Comparison of ENCODE assay signal across 5 worm cellular contexts in genomic region chrX:8098813-8099360, ce11.
TF ChIP-seq lines count a peak whose summit lies in the region.

catp-5 (minus strand) TSS chrX:8098863.

TF ChIP-seq in whole organism, L1 larva, 84 proteins besides CTCF, POLR2A, EP300 and RAD21:
- TF ChIP-seq elt-2 (tag; optimal IDR thresholded peaks at IDR 0.05; lab: Kevin White, UChicago) (peak; percentile 1), rnt-1 (tag; optimal IDR thresholded peaks at IDR 0.05; lab: Kevin White, UChicago) (no peak)

TF ChIP-seq in whole organism, L2 larva, 48 proteins besides CTCF, POLR2A, EP300 and RAD21:
- TF ChIP-seq fos-1 (tag; optimal IDR thresholded peaks at IDR 0.05; lab: Kevin White, UChicago) (peak; percentile 40), nhr-77 (tag; optimal IDR thresholded peaks at IDR 0.05; lab: Kevin White, UChicago) (no peak)

TF ChIP-seq in whole organism, L3 larva, 47 proteins besides CTCF, POLR2A, EP300 and RAD21:
- TF ChIP-seq elt-2 (tag; optimal IDR thresholded peaks at IDR 0.05; lab: Kevin White, UChicago) (peak; percentile 85), sea-2 (GFP tag; optimal IDR thresholded peaks at IDR 0.05; lab: Kevin White, UChicago) (no peak), pqm-1 (tag; optimal IDR thresholded peaks at IDR 0.05; lab: Kevin White, UChicago) (peak; percentile 46)
TF ChIP-seq in whole organism, L3 larva: peak in this region for 2.

TF ChIP-seq in whole organism, L4 larva, 104 proteins besides CTCF, POLR2A, EP300 and RAD21:
- TF ChIP-seq hlh-11 (tag; optimal IDR thresholded peaks at IDR 0.05; lab: Kevin White, UChicago), result peak; percentile 22
- TF ChIP-seq dmd-6 (GFP tag; IDR thresholded peaks at IDR 0.05; lab: Robert Waterston, UW), result peak; percentile 50; the same call in 1 of the 2 replicates
- peak; percentile 53 for TF ChIP-seq pqm-1 (tag; optimal IDR thresholded peaks at IDR 0.05; lab: Kevin White, UChicago)
- no peak for TF ChIP-seq daf-16 (GFP tag; optimal IDR thresholded peaks at IDR 0.05; lab: Kevin White, UChicago)
- peak; percentile 51 for TF ChIP-seq daf-16 (tag; optimal IDR thresholded peaks at IDR 0.05; lab: Kevin White, UChicago)
- TF ChIP-seq nhr-77 (tag; optimal IDR thresholded peaks at IDR 0.05; lab: Kevin White, UChicago), result peak; percentile 13
- no peak for TF ChIP-seq lin-15B (tag; optimal IDR thresholded peaks at IDR 0.05; lab: Kevin White, UChicago)
- TF ChIP-seq dve-1 (tag; optimal IDR thresholded peaks at IDR 0.05; lab: Kevin White, UChicago; ENCODE audit: insufficient read depth), result peak; percentile 23
- no peak for TF ChIP-seq set-16 (GFP tag; IDR thresholded peaks at IDR 0.05; lab: Robert Waterston, UW)
- TF ChIP-seq nhr-28 (tag; optimal IDR thresholded peaks at IDR 0.05; lab: Kevin White, UChicago), result peak; percentile 8

TF ChIP-seq in whole organism, young adult, 124 proteins besides CTCF, POLR2A, EP300 and RAD21:
- TF ChIP-seq nhr-80 (tag; optimal IDR thresholded peaks at IDR 0.05; lab: Kevin White, UChicago) (peak; percentile 49), aptf-2 (GFP tag; conservative IDR thresholded peaks at IDR 0.05; lab: Robert Waterston, UW) (no peak), hmg-1.2 (GFP tag; IDR thresholded peaks at IDR 0.05; lab: Robert Waterston, UW) (no peak)
